Worm (Caenorhabditis elegans): ENCODE measurements around the gene sul-2.

sul-2 gene

DNA sequence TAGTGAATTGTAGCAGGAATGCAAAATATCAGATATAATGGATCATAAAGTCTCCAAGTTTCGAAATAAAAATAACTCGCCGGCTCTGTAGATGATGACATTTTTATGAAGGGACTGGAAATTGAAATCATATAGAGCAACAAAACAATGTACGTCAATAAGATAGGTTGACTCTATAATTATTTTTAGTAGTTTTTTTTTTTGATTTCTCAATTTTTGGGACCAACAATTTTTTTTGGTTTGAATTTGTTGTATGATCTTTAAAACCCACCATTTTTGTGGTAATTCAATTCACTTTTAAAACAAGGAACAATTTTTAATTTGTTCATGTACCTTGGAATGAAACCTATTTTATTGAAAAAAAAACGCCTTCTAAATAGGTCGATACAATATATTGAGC, 32.5 kb downstream of the sul-2 start, which contains the start of gene F20D6.12:
TSS of gene F20D6.12 (minus strand) at position 101 of the 400 bp plus-strand sequence.
- TF ChIP-seq ceh-34 (tag; optimal IDR thresholded peaks at IDR 0.05) (no peak), dmd-4 (tag; optimal IDR thresholded peaks at IDR 0.05; ENCODE audit: borderline replicate concordance) (no peak), tbx-7 (tag; optimal IDR thresholded peaks at IDR 0.05) (no peak), ceh-22 (tag; optimal IDR thresholded peaks at IDR 0.05) (no peak), hlh-13 (GFP tag; optimal IDR thresholded peaks at IDR 0.05) (no peak), sox-4 (tag; optimal IDR thresholded peaks at IDR 0.05) (no peak), pros-1 (tag; optimal IDR thresholded peaks at IDR 0.05) (no peak), ref-2 (tag; optimal IDR thresholded peaks at IDR 0.05) (no peak), ama-1 (optimal IDR thresholded peaks at IDR 0.05) (no peak), hlh-15 (tag; optimal IDR thresholded peaks at IDR 0.05) (no peak), nfya-1 (tag; optimal IDR thresholded peaks at IDR 0.05) (no peak), ceh-18 (tag; optimal IDR thresholded peaks at IDR 0.05) (no peak), sdc-2 (tag; optimal IDR thresholded peaks at IDR 0.05) (no peak), elt-2 (tag; optimal IDR thresholded peaks at IDR 0.05) (no peak), ceh-6 (GFP tag; optimal IDR thresholded peaks at IDR 0.05) (no peak), C38D4.7 (GFP tag; optimal IDR thresholded peaks at IDR 0.05) (no peak), gmeb-2 (tag; optimal IDR thresholded peaks at IDR 0.05) (no peak), C08G9.2 (tag; optimal IDR thresholded peaks at IDR 0.05) (no peak), nhr-232 (tag; optimal IDR thresholded peaks at IDR 0.05) (no peak)

DNA sequence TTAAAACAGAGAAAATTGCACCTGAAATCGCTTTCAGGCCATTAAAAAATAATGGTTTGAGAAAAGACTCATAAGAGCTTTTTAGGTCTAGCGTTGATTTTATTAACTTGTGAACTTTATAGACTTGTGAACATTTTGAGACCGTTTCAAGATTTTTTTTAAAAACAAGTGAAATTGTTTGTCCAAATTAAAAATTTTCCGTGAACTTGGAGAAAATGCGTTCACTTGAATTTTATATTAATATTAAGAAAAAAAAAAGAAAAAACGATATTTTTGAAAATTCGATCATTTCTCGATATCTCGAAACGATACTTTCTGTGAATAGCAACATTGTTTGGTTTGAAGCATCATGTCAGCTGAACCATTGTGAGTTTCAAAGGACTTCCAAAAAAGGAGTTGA, 32.9 kb downstream of the sul-2 start, which contains the start of gene F20D6.1:
TSS of gene F20D6.1 (plus strand) at position 301 of the 400 bp plus-strand sequence.
- TF ChIP-seq tbx-2 (tag; optimal IDR thresholded peaks at IDR 0.05) (no peak), ceh-22 (tag; optimal IDR thresholded peaks at IDR 0.05) (no peak), pha-2 (tag; optimal IDR thresholded peaks at IDR 0.05) (no peak), sox-4 (tag; optimal IDR thresholded peaks at IDR 0.05) (no peak), unc-3 (GFP tag; conservative IDR thresholded peaks at IDR 0.05) (no peak), unc-3 (tag; optimal IDR thresholded peaks at IDR 0.05) (no peak), che-1 (tag; optimal IDR thresholded peaks at IDR 0.05) (no peak), npax-4 (tag; optimal IDR thresholded peaks at IDR 0.05) (no peak), ztf-16 (tag; optimal IDR thresholded peaks at IDR 0.05) (no peak), syd-9 (tag; optimal IDR thresholded peaks at IDR 0.05) (no peak), rnt-1 (tag; optimal IDR thresholded peaks at IDR 0.05) (no peak), unc-42 (tag; optimal IDR thresholded peaks at IDR 0.05) (no peak), unc-55 (GFP tag; optimal IDR thresholded peaks at IDR 0.05) (no peak), dve-1 (tag; optimal IDR thresholded peaks at IDR 0.05) (no peak), nhr-11 (tag; optimal IDR thresholded peaks at IDR 0.05) (no peak), mec-3 (tag; optimal IDR thresholded peaks at IDR 0.05; ENCODE audit: borderline replicate concordance) (no peak), ceh-31 (tag; optimal IDR thresholded peaks at IDR 0.05) (no peak)

DNA sequence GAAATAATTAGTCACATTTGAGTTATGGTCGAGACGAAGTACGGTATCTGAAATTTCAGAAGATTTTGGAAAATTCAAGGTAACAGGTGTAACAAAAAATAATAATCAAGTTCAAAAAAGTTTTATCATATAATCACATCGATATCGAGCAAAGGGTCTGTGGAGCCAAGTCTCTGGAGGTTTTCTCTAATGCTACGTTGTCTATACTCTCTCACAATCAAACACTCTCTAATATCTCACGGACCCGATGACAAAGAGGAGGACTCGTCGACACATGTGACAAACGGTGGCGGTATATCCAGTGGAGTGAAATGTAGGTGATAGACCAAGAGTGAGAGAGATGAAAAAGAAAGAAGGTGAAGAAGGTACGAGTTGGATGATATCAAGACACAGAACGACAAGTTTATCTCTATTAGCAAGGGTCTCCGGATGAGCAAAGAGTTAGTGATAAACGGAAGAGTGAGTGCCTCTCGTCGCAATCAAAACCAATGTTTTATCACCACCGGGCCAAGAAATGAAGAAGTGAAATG, 38.4 kb downstream of the sul-2 start, which contains the start of gene F20D6.10:
TSS of gene F20D6.10 (minus strand) at position 51 of the 530 bp plus-strand sequence.
- TF ChIP-seq elt-2 (tag; optimal IDR thresholded peaks at IDR 0.05) (no peak), nfya-1 (tag; optimal IDR thresholded peaks at IDR 0.05) (peak; percentile 10), lim-6 (tag; optimal IDR thresholded peaks at IDR 0.05) (no peak), eyg-1 (tag; optimal IDR thresholded peaks at IDR 0.05) (no peak), C38D4.7 (GFP tag; optimal IDR thresholded peaks at IDR 0.05) (no peak), ceh-24 (tag; optimal IDR thresholded peaks at IDR 0.05) (no peak), lin-11 (tag; optimal IDR thresholded peaks at IDR 0.05) (no peak), odd-2 (tag; optimal IDR thresholded peaks at IDR 0.05) (no peak), ceh-18 (tag; optimal IDR thresholded peaks at IDR 0.05) (peak; percentile 71), che-1 (tag; optimal IDR thresholded peaks at IDR 0.05) (no peak), pha-4 (tag; optimal IDR thresholded peaks at IDR 0.05) (no peak), nhr-11 (tag; optimal IDR thresholded peaks at IDR 0.05) (no peak), sdc-2 (tag; optimal IDR thresholded peaks at IDR 0.05) (no peak), hlh-8 (tag; optimal IDR thresholded peaks at IDR 0.05) (no peak), ceh-9 (tag; optimal IDR thresholded peaks at IDR 0.05) (no peak), pax-1 (tag; optimal IDR thresholded peaks at IDR 0.05) (no peak), pros-1 (tag; optimal IDR thresholded peaks at IDR 0.05) (no peak), ttx-3 (tag; optimal IDR thresholded peaks at IDR 0.05) (no peak), npax-4 (tag; optimal IDR thresholded peaks at IDR 0.05) (no peak), ahr-1 (tag; optimal IDR thresholded peaks at IDR 0.05) (no peak), hlh-30 (tag; optimal IDR thresholded peaks at IDR 0.05; ENCODE audit: insufficient read depth) (peak; percentile 85), ref-2 (tag; optimal IDR thresholded peaks at IDR 0.05) (no peak), hlh-15 (tag; optimal IDR thresholded peaks at IDR 0.05) (no peak), ceh-22 (tag; optimal IDR thresholded peaks at IDR 0.05) (no peak), ceh-48 (tag; optimal IDR thresholded peaks at IDR 0.05) (no peak), madf-2 (tag; optimal IDR thresholded peaks at IDR 0.05) (no peak), unc-55 (GFP tag; optimal IDR thresholded peaks at IDR 0.05) (peak; percentile 82), K02D7.2 (tag; optimal IDR thresholded peaks at IDR 0.05) (no peak)
